Worm (Caenorhabditis elegans): Measurements from ENCODE around the gene mtrf-1L.

DNA sequence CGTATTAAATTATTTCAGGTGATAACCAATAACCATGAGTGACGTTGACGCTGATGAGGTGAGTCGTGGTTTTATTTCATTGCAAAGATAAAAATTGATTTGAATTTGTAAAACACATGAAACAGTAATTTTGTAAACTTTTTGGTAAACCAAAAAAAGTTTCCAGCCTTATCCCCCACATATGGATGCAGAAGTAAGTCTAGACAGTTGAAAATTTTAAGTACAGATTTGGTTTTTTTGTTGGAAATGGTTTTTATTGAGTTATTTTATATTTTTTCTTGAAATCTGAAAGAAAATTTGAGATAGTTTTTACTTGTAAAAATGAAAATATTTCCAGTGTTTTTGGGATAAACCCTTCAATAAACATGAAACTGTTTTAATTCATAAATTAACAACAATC lies 17.6 kb downstream of the mtrf-1L start, which contains the start of gene tni-4:
- TF ChIP-seq him-1 (tag; optimal IDR thresholded peaks at IDR 0.05) (no peak), dao-5 (tag; optimal IDR thresholded peaks at IDR 0.05) (no peak)

Measured in whole organism, L4/young adult.